Fruit fly (Drosophila melanogaster): ENCODE measurements around the gene Yp3.

dm6 chrX:13758989-13759549 is at the start of gene Yp3:
- TF ChIP-seq psq (optimal IDR thresholded peaks at IDR 0.05): no peak
- no peak for TF ChIP-seq pan (optimal IDR thresholded peaks at IDR 0.05)
- TF ChIP-seq CG8478 (optimal IDR thresholded peaks at IDR 0.05): no peak
- TF ChIP-seq EcR (GFP tag; optimal IDR thresholded peaks at IDR 0.05): no peak
- TF ChIP-seq Dll (optimal IDR thresholded peaks at IDR 0.05): no peak
- no peak for TF ChIP-seq usp (GFP tag; optimal IDR thresholded peaks at IDR 0.05)

All from whole organism.